Fruit fly (Drosophila melanogaster): ENCODE measurements around the gene CG8939.
A peak's percentile ranks its signal among the peaks of the same experiment; 100 is the strongest.

The CG8939 gene

dm6 chrX:15996831-15997230, at the start of gene CG8939:
Gene CG8939 (plus strand): TSS chrX:15997016.
- no peak for TF ChIP-seq Smox (GFP tag; optimal IDR thresholded peaks at IDR 0.05)
- peak; percentile 21 for TF ChIP-seq Eip78C (GFP tag)
- no peak for TF ChIP-seq CG34406 (GFP tag; optimal IDR thresholded peaks at IDR 0.05)

- TF ChIP-seq Lpt (GFP tag; optimal IDR thresholded peaks at IDR 0.05) = no peak
- TF ChIP-seq fd85E (GFP tag; optimal IDR thresholded peaks at IDR 0.05) = no peak
These were observed 46.8 kb upstream of the CG8939 start for dm6 chrX:15950056-15950455.

dm6 chrX:15969577-15969976, 27.2 kb upstream of the CG8939 start:
- no peak for TF ChIP-seq CG31627 (GFP tag; optimal IDR thresholded peaks at IDR 0.05)
- no peak for TF ChIP-seq fd59A (GFP tag; optimal IDR thresholded peaks at IDR 0.05)
- no peak for TF ChIP-seq CG16779 (tag; optimal IDR thresholded peaks at IDR 0.05)
- no peak for TF ChIP-seq CG6276 (GFP tag; optimal IDR thresholded peaks at IDR 0.05)
- TF ChIP-seq Hr4 (GFP tag; optimal IDR thresholded peaks at IDR 0.05) = no peak
- no peak for TF ChIP-seq Sox15 (GFP tag; optimal IDR thresholded peaks at IDR 0.05)
- TF ChIP-seq fkh (GFP tag; optimal IDR thresholded peaks at IDR 0.05) = no peak
- no peak for TF ChIP-seq Lpt (GFP tag; optimal IDR thresholded peaks at IDR 0.05)
- TF ChIP-seq CG1621 (tag; optimal IDR thresholded peaks at IDR 0.05) = no peak
- no peak for TF ChIP-seq CG6792 (GFP tag; optimal IDR thresholded peaks at IDR 0.05)
- TF ChIP-seq lz (GFP tag; optimal IDR thresholded peaks at IDR 0.05) = no peak
- TF ChIP-seq CG3919 (GFP tag; optimal IDR thresholded peaks at IDR 0.05) = no peak
- TF ChIP-seq CG6808 (GFP tag; optimal IDR thresholded peaks at IDR 0.05) = no peak
- no peak for TF ChIP-seq Hr39 (GFP tag; optimal IDR thresholded peaks at IDR 0.05)
- TF ChIP-seq Sox102F (GFP tag; optimal IDR thresholded peaks at IDR 0.05) = no peak
- TF ChIP-seq Ets96B (tag; optimal IDR thresholded peaks at IDR 0.05) = no peak
- no peak for TF ChIP-seq Eip93F (GFP tag; optimal IDR thresholded peaks at IDR 0.05)

dm6 chrX:15971574-15971973, 25.2 kb upstream of the CG8939 start:
- TF ChIP-seq svp (GFP tag) (peak; percentile 3), CG8632 (GFP tag; optimal IDR thresholded peaks at IDR 0.05) (no peak)

dm6 chrX:15973157-15973774, 23.6 kb upstream of the CG8939 start, which contains the start of gene mmd:
Gene mmd (minus strand): TSS chrX:15973159.
- TF ChIP-seq CG10669 (GFP tag; optimal IDR thresholded peaks at IDR 0.05) (no peak), Hr4 (GFP tag; optimal IDR thresholded peaks at IDR 0.05) (no peak), dac (GFP tag; optimal IDR thresholded peaks at IDR 0.05) (no peak), cyc (GFP tag; optimal IDR thresholded peaks at IDR 0.05) (no peak), Ets21C (GFP tag; optimal IDR thresholded peaks at IDR 0.05) (no peak), pdm3 (GFP tag; optimal IDR thresholded peaks at IDR 0.05) (no peak), Blimp-1 (GFP tag; optimal IDR thresholded peaks at IDR 0.05) (no peak), vri (GFP tag; optimal IDR thresholded peaks at IDR 0.05) (no peak), CG8119 (GFP tag; IDR thresholded peaks at IDR 0.05) (no peak)

dm6 chrX:15974125-15974524, 22.7 kb upstream of the CG8939 start, which contains the start of gene Or13a:
Gene Or13a (plus strand): TSS chrX:15974425.
- TF ChIP-seq acj6 (GFP tag; optimal IDR thresholded peaks at IDR 0.05) (no peak), CG10669 (GFP tag; optimal IDR thresholded peaks at IDR 0.05) (no peak), CG31627 (GFP tag; optimal IDR thresholded peaks at IDR 0.05) (no peak), Hr39 (GFP tag; optimal IDR thresholded peaks at IDR 0.05) (no peak), CG10631 (GFP tag; optimal IDR thresholded peaks at IDR 0.05) (no peak), CG11762 (GFP tag; optimal IDR thresholded peaks at IDR 0.05; ENCODE audit: insufficient read depth) (no peak), CG16779 (tag; optimal IDR thresholded peaks at IDR 0.05) (no peak), CG9139 (GFP tag; optimal IDR thresholded peaks at IDR 0.05) (no peak), lz (GFP tag; optimal IDR thresholded peaks at IDR 0.05) (no peak), fd59A (GFP tag; optimal IDR thresholded peaks at IDR 0.05) (no peak), CG6854 (GFP tag; optimal IDR thresholded peaks at IDR 0.05) (no peak), CG1621 (tag; optimal IDR thresholded peaks at IDR 0.05) (no peak), salr (GFP tag; optimal IDR thresholded peaks at IDR 0.05) (no peak), CG8319 (GFP tag; optimal IDR thresholded peaks at IDR 0.05) (no peak)
